Fruit fly (Drosophila melanogaster) Kc167 (cell line): Measurements from ENCODE around the gene CG13313.

Experiments
- insv ChIP-seq: fragments of >200 bp; optimal IDR thresholded peaks from 3 replicates; lab custom pipeline; 2018; ENCODE audit warnings: missing external identifiers
- psq ChIP-seq: fragments of >200 bp; optimal IDR thresholded peaks from 2 replicates; lab custom pipeline; 2017; ENCODE audit warnings: missing external identifiers

DNA sequence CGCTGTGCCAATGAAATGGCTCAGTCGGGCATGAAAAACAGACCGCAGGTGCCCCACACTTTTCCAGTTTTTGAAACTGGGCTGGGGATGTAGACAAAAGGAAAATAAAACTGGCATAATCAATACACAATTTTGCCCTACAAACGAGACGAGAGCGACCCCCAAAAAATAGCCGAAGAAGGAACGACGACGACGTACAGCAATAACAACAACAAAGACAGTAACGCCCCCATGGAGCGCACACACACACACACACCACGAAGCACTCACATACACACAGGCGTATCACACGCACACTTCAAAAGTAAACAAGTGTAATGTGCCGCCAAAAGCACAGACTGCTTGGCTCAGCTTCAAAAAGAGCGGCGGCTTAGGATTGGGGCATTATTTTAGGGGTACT lies 7.2 kb upstream of the CG13313 start:
- TF ChIP-seq psq (lab: Kevin White, UChicago) = no peak
- no peak for TF ChIP-seq insv (lab: Kevin White, UChicago)
